Fruit fly (Drosophila melanogaster) whole organism, prepupa: Measurements from ENCODE around the gene CG5953.

Experiments used
- CG10631 ChIP-seq: fragments of 200-800 bp; sonication (Bioruptor generic); optimal IDR thresholded peaks from 2 replicates; lab custom pipeline; 2016; ENCODE audit warnings: missing biosample characterization, missing genetic modification characterization
- acj6 ChIP-seq: fragments of 200-800 bp; sonication (Bioruptor generic); optimal IDR thresholded peaks from 3 replicates; lab custom pipeline; 2016; ENCODE audit warnings: missing biosample characterization, missing genetic modification characterization
- ss ChIP-seq, 2 experiments: fragments of 200-800 bp; sonication (Bioruptor generic); optimal IDR thresholded peaks; 2 replicates in 1 of 2; 3 replicates in 1 of 2; lab custom pipeline; 2017 to 2018; ENCODE audit warnings: mild to moderate bottlenecking in 2 of 2, missing biosample characterization in 2 of 2, missing genetic modification characterization in 2 of 2, moderate library complexity in 1 of 2

DNA sequence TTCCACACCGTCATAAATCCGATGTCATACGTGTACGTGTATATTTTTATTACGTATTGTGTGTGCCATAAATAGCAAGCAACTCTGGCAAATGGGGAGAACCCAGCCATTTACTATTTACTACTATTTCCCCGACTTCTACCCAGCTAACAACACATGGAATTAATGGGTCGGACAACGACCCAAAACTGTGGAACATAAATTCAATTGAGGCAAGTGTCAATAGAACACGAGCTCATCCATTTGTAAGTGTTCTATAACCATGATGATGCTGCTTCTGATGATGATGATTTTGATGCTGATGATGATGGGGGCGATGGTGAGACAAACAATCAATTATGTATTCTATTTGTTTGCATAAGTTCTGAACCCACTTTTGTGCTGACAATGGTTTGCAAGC is 33.1 kb downstream of the CG5953 start:
- TF ChIP-seq ss (GFP tag; optimal IDR thresholded peaks at IDR 0.05; lab: Kevin White, UChicago): no peak
- no peak for TF ChIP-seq acj6 (GFP tag; lab: Kevin White, UChicago)
- TF ChIP-seq CG10631 (GFP tag; lab: Kevin White, UChicago): no peak
